Fruit fly (Drosophila melanogaster): ENCODE data around the gene CG14857.

CG14857 gene

DNA sequence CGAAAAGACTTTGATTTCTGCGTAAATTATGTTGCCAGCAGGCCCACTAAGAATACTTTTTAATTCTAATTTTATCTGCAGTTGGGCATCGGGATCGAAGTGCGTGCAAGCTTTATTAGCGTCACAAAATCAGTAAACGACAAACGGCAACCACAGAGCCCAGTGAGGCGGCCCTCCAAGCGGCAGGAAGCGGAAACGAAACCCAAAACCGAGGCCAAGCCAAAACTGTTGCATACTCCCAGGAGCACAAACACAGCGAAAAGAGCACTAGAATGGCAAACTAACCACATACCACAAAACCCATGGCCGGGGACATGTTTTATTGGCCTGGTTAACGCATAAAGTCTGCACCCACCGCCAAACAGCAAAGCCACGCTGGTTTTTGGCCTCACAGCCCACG lies 30.7 kb downstream of the CG14857 start:
- TF ChIP-seq br (GFP tag; optimal IDR thresholded peaks at IDR 0.05): no peak
- TF ChIP-seq Hnf4 (GFP tag; optimal IDR thresholded peaks at IDR 0.05): no peak
- TF ChIP-seq HLH106 (tag; optimal IDR thresholded peaks at IDR 0.05): no peak
- no peak for TF ChIP-seq brk (GFP tag; optimal IDR thresholded peaks at IDR 0.05)
- no peak for TF ChIP-seq Hr78 (GFP tag; optimal IDR thresholded peaks at IDR 0.05)
- no peak for TF ChIP-seq OdsH (GFP tag; optimal IDR thresholded peaks at IDR 0.05)
- TF ChIP-seq rgr (GFP tag; optimal IDR thresholded peaks at IDR 0.05): no peak
- TF ChIP-seq fru (GFP tag; optimal IDR thresholded peaks at IDR 0.05): no peak
- no peak for TF ChIP-seq Dif (GFP tag; optimal IDR thresholded peaks at IDR 0.05; ENCODE audit: partially characterized antibody)
- no peak for TF ChIP-seq Jra (GFP tag; optimal IDR thresholded peaks at IDR 0.05)

- TF ChIP-seq dmrt93B (GFP tag; optimal IDR thresholded peaks at IDR 0.05) (no peak), sage (GFP tag; optimal IDR thresholded peaks at IDR 0.05) (no peak), br (GFP tag; optimal IDR thresholded peaks at IDR 0.05) (no peak), tai (GFP tag; optimal IDR thresholded peaks at IDR 0.05) (no peak), lola (GFP tag; optimal IDR thresholded peaks at IDR 0.05) (no peak), Dif (GFP tag; optimal IDR thresholded peaks at IDR 0.05; ENCODE audit: partially characterized antibody) (no peak), Hnf4 (GFP tag; optimal IDR thresholded peaks at IDR 0.05) (no peak), OdsH (GFP tag; optimal IDR thresholded peaks at IDR 0.05) (no peak), HLH106 (tag; optimal IDR thresholded peaks at IDR 0.05) (no peak), Jra (GFP tag; optimal IDR thresholded peaks at IDR 0.05) (no peak), Sp1 (GFP tag; optimal IDR thresholded peaks at IDR 0.05) (no peak), usp (GFP tag; optimal IDR thresholded peaks at IDR 0.05) (no peak), brk (GFP tag; optimal IDR thresholded peaks at IDR 0.05) (no peak)
These were observed 43.2 kb downstream of the CG14857 start, which contains the start of gene CG3610 for dm6 chr3R:14844743-14845142. CG3610 (plus strand) TSS chr3R:14845043.

DNA sequence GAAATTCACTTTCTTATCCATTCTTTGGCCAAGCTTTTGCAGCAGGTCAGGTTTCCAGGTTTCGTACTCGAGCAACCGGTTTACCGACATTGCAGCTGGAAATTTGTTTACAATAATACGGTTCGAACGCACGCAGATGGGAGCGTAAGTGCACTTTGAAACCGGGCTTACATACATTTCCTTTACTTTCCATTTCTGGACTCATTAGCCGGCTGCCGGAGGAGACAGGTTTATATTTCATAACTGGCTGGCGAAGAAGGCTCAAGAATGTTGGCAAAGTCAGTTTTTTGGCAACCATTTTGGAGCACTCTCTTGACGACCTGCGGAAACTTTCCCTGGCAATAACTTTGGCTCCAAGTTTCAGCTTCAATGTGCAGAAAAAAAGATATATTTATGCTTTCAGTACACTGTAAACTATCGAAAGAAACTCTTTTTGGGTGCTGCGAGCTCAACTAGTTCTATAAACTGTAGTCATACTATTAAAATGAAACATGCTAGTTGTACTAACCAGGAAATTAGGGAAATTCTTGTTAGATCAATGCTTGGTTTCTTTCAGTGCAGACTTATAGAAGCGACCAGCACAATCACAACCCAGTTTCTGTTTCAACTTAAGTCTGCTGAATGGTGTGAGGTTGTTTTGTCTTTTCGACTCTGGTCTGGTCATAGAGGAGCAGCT lies 45.5 kb downstream of the CG14857 start:
- TF ChIP-seq rgr (GFP tag; optimal IDR thresholded peaks at IDR 0.05): peak; percentile 22
- peak; percentile 50 for TF ChIP-seq fru (GFP tag; optimal IDR thresholded peaks at IDR 0.05)
- TF ChIP-seq HLH106 (tag; optimal IDR thresholded peaks at IDR 0.05): no peak
- peak in 1 of 2 experiments; percentile 52 for TF ChIP-seq foxo (GFP tag; optimal IDR thresholded peaks at IDR 0.05)
- TF ChIP-seq ey (GFP tag; optimal IDR thresholded peaks at IDR 0.05): no peak

dm6 chr3R:14847844-14848243 lies 46.3 kb downstream of the CG14857 start:
- TF ChIP-seq sage (GFP tag; optimal IDR thresholded peaks at IDR 0.05): no peak
- no peak for TF ChIP-seq N (GFP tag; optimal IDR thresholded peaks at IDR 0.05)
- TF ChIP-seq HLH106 (tag; optimal IDR thresholded peaks at IDR 0.05): no peak
- TF ChIP-seq Dif (GFP tag; optimal IDR thresholded peaks at IDR 0.05; ENCODE audit: partially characterized antibody): no peak
- no peak for TF ChIP-seq pan (optimal IDR thresholded peaks at IDR 0.05)
- no peak for TF ChIP-seq Vsx2 (GFP tag; optimal IDR thresholded peaks at IDR 0.05; ENCODE audit: partially characterized antibody)
- TF ChIP-seq sv (GFP tag; optimal IDR thresholded peaks at IDR 0.05): no peak
- TF ChIP-seq dmrt93B (GFP tag; optimal IDR thresholded peaks at IDR 0.05): no peak
- no peak for TF ChIP-seq fru (GFP tag; optimal IDR thresholded peaks at IDR 0.05)
- no peak for TF ChIP-seq Abd-B (GFP tag; optimal IDR thresholded peaks at IDR 0.05)
- no peak for TF ChIP-seq tai (GFP tag; optimal IDR thresholded peaks at IDR 0.05)

DNA sequence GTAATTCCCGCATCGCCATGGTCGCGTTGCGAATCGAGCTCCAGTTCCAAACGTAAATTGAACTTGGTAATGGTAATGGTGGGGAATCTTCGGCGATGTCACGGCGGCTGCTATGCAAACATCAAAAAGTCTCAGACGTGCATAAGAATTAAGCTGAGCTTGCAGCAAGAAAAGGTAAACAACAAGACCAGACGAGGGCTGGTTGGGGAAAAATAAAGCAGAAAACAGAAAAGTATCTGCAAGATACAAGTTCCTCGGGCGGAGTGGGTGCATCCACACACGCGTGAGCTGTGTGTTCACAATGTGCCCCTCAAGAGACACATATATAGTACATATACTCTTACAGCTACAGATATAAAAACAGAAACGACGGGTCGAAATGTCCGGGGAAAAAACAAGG lies 51.0 kb downstream of the CG14857 start:
- TF ChIP-seq dl (GFP tag; optimal IDR thresholded peaks at IDR 0.05; ENCODE audit: insufficient read depth in 1 of 2, partially characterized antibody in 2 of 2) (peak in 1 of 2 experiments; percentile 8), h (GFP tag; optimal IDR thresholded peaks at IDR 0.05) (no peak)

DNA sequence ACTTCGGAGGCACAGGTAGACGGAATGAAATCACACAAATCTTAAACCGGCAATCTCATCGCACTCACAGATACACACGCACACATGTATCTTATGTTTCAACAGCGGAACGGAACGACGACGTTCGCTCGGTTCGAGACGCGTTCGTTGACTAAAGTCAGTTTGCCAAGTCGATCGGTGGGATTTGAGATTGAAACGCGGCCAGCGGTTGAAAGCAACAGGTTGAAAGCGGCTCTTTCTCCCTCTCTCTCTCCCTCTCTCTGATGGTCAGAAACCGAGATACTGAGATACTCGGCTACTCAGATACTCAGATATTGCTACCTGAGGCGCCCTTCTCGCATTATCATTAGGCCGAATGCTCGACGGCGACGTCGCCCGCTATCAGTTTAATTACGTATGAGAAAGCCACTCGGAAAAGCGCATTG lies 52.2 kb downstream of the CG14857 start:
- peak; percentile 69 for TF ChIP-seq OdsH (GFP tag; optimal IDR thresholded peaks at IDR 0.05)
- peak; percentile 17 for TF ChIP-seq ey (GFP tag; optimal IDR thresholded peaks at IDR 0.05)
- TF ChIP-seq Hr83 (GFP tag; optimal IDR thresholded peaks at IDR 0.05; ENCODE audit: poor library complexity, severe bottlenecking): peak; percentile 82
- TF ChIP-seq sv (GFP tag; optimal IDR thresholded peaks at IDR 0.05): no peak
- TF ChIP-seq Mio (GFP tag; optimal IDR thresholded peaks at IDR 0.05): no peak
- TF ChIP-seq Hr78 (GFP tag; optimal IDR thresholded peaks at IDR 0.05): no peak
- peak in 1 of 2 experiments; percentile 49 for TF ChIP-seq foxo (GFP tag; optimal IDR thresholded peaks at IDR 0.05)
- TF ChIP-seq CG32264 (GFP tag; optimal IDR thresholded peaks at IDR 0.05): no peak
- TF ChIP-seq dmrt93B (GFP tag; optimal IDR thresholded peaks at IDR 0.05): no peak
- TF ChIP-seq HLH106 (tag; optimal IDR thresholded peaks at IDR 0.05): peak; percentile 21
- TF ChIP-seq pan (optimal IDR thresholded peaks at IDR 0.05): no peak
- no peak for TF ChIP-seq GATAd (GFP tag; optimal IDR thresholded peaks at IDR 0.05)
- peak; percentile 74 for TF ChIP-seq h (GFP tag; optimal IDR thresholded peaks at IDR 0.05)
- TF ChIP-seq psq (GFP tag; optimal IDR thresholded peaks at IDR 0.05): peak; percentile 50
- peak; percentile 87 for TF ChIP-seq Vsx2 (GFP tag; optimal IDR thresholded peaks at IDR 0.05; ENCODE audit: partially characterized antibody)
- no peak for TF ChIP-seq tai (GFP tag; optimal IDR thresholded peaks at IDR 0.05)
- peak; percentile 40 to 61 for TF ChIP-seq dl (GFP tag; optimal IDR thresholded peaks at IDR 0.05; ENCODE audit: insufficient read depth in 1 of 2, partially characterized antibody in 2 of 2)
- TF ChIP-seq Jra (GFP tag; optimal IDR thresholded peaks at IDR 0.05): peak; percentile 35
- peak; percentile 80 for TF ChIP-seq brk (GFP tag; optimal IDR thresholded peaks at IDR 0.05)
- peak; percentile 21 for TF ChIP-seq CG9705 (GFP tag; optimal IDR thresholded peaks at IDR 0.05)
- peak; percentile 68 for TF ChIP-seq rgr (GFP tag; optimal IDR thresholded peaks at IDR 0.05)
- no peak for TF ChIP-seq dsf (GFP tag; optimal IDR thresholded peaks at IDR 0.05; ENCODE audit: borderline replicate concordance)
- TF ChIP-seq fru (GFP tag; optimal IDR thresholded peaks at IDR 0.05): peak; percentile 68
- TF ChIP-seq usp (GFP tag; optimal IDR thresholded peaks at IDR 0.05): no peak
- peak; percentile 25 for TF ChIP-seq CrebA (GFP tag; optimal IDR thresholded peaks at IDR 0.05; ENCODE audit: borderline replicate concordance)
- no peak for TF ChIP-seq Dfd (GFP tag; optimal IDR thresholded peaks at IDR 0.05)
- peak; percentile 60 for TF ChIP-seq Sp1 (GFP tag; optimal IDR thresholded peaks at IDR 0.05)
